Worm (Caenorhabditis elegans) whole organism, midembryonic: Measurements from ENCODE around the gene Y2H9A.4.

Experiments used
- cog-1 ChIP-seq: sonication (generic microtip); optimal IDR thresholded peaks from 2 replicates; lab custom pipeline; 2016; ENCODE audit warnings: missing genetic modification characterization, missing compliant biosample characterization
- flt-1 ChIP-seq: fragments of 200-800 bp; sonication (Bioruptor generic); IDR thresholded peaks from 2 replicates; pipeline ENCODE4 v1.3.6; 2022; ENCODE audit warnings: missing genetic modification characterization, missing compliant biosample characterization
- klf-2 ChIP-seq: fragments of 200-800 bp; sonication (Bioruptor generic); conservative IDR thresholded peaks from 2 replicates; pipeline ENCODE4 v1.3.6; 2022; ENCODE audit warnings: missing genetic modification reagents, missing genetic modification characterization, missing compliant biosample characterization
- med-1 ChIP-seq: sonication (generic microtip); optimal IDR thresholded peaks from 2 replicates; lab custom pipeline; 2017; ENCODE audit warnings: missing genetic modification characterization, mild to moderate bottlenecking, missing compliant biosample characterization, antibody characterized with exemption, missing genetic modification reagents; ENCODE audit not compliant: insufficient read depth
- ref-1 ChIP-seq: fragments of 200-800 bp; sonication (Bioruptor generic); conservative IDR thresholded peaks from 2 replicates; pipeline ENCODE4 v1.3.6; 2022; ENCODE audit warnings: missing genetic modification reagents, missing genetic modification characterization, missing compliant biosample characterization
- ztf-23 ChIP-seq: fragments of 200-800 bp; sonication (Bioruptor generic); IDR thresholded peaks from 2 replicates; pipeline ENCODE4 v1.3.6; 2022; ENCODE audit warnings: missing genetic modification reagents, missing genetic modification characterization, missing compliant biosample characterization
- ztf-29 ChIP-seq: fragments of 200-800 bp; sonication (Bioruptor generic); IDR thresholded peaks from 2 replicates; pipeline ENCODE4 v1.3.6; 2022; ENCODE audit warnings: missing genetic modification reagents, missing genetic modification characterization, missing compliant biosample characterization

DNA sequence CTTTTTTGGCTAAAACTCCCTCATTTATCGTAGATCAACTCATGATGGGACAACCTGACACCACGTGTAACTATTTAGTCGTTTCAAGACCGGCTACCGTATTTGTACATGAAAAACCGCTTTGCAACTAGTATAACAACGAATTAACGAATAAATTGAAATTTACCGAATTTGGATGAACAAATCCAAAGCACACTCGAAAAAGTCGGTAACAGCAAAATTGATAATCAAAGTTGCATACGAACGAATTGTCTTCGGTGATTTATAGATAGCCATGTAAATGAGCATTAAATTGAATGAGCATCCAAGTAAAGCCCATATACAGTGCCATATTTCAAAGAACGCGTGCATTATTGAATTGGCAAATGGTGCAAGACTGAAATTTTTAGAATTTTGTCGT, 13.3 kb upstream of the Y2H9A.4 start, which contains the start of gene srd-17:
- TF ChIP-seq flt-1 (GFP tag; lab: Robert Waterston, UW), result no peak
- TF ChIP-seq klf-2 (GFP tag; lab: Robert Waterston, UW), result no peak
- no peak for TF ChIP-seq ztf-23
- TF ChIP-seq ztf-29 (GFP tag; lab: Robert Waterston, UW), result no peak
- no peak for TF ChIP-seq ref-1 (GFP tag; lab: Robert Waterston, UW)
- no peak for TF ChIP-seq cog-1 (tag; lab: Kevin White, UChicago)
- TF ChIP-seq med-1, result no peak
